Fruit fly (Drosophila melanogaster) whole organism, larva: Measurements from ENCODE around the gene CG12661.

Experiments
- noc ChIP-seq: fragments of 200-800 bp; sonication (Bioruptor generic); optimal IDR thresholded peaks from 3 replicates; lab custom pipeline; 2019; ENCODE audit warnings: missing biosample characterization, mild to moderate bottlenecking, missing genetic modification characterization, moderate library complexity

The CG12661 gene

DNA sequence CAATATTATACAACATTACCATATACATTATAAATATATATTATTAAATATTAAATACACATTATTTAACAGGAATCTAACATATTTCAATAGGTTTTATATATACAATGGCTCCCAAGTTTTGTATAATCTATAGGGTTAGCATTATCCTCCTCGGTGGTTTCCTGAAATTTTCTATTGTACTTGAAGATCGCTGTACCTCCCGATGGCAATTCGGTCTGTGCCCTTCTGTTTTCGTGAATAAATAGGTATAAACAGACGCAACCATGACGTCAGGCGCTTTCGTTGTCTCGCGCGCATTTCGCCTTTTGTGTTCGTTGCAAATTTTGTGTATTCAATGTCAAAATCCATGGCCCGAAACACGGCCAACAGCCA lies 28.5 kb downstream of the CG12661 start:
- TF ChIP-seq noc (tag; lab: Kevin White, UChicago) = no peak

DNA sequence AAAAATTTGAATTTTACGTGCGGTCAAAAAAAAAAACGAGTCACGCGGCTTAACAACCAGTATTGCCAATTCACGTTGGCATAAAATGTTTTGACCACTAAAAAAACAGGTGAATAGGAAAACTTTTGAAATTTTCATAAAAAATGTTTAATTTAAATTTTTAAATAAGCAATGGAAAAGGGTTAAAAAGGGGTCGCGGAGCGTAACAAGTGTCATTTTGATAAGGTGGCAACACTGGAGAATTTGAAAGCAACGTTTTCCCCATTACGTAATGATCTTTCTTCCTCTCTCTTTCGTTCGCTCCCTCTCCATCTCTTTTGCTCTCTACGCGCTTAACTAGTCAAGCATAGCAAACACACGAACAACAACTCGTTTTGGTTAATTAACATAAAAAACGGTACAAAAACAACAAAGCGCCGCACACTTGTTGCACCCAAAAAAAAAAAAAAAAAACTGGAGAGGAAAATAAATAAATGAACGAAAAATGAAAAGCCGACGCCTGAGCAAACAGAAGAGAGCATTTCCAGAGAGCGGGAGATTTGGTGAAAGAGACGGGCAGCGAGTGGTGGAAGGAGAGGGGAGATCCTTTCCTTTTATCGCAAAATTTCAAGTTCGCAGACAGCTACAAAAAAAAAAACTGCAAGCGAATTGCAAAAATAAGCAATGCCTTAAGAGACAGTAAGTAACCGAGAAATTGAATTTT lies 29.0 kb downstream of the CG12661 start:
- TF ChIP-seq noc (tag; lab: Kevin White, UChicago) = peak; percentile 78

DNA sequence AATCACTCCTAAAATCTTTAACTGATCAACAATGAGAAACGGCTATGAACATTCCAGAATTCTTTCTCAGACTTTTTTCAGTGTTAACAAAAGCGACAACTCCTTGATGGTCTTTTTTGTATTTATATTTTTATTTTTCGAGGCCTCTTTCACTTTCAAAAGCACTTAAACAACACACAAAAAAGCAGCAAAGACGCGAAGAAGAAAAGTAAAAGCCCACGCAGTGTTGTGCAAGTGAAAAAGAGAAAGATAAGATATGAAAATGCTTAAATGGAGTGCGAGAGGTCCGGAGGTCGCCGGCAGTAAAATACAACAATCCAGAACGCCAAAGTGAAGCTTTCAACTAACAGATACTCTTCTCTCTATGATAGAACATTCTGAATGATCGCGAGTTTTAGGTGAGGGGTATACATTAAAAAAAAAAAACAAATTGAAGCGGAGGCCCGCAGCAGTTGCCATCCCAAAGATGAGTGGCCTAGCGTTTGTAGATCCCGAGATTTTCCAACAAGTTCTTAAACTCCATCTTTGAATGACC lies 30.0 kb downstream of the CG12661 start:
- no peak for TF ChIP-seq noc (tag; lab: Kevin White, UChicago)

DNA sequence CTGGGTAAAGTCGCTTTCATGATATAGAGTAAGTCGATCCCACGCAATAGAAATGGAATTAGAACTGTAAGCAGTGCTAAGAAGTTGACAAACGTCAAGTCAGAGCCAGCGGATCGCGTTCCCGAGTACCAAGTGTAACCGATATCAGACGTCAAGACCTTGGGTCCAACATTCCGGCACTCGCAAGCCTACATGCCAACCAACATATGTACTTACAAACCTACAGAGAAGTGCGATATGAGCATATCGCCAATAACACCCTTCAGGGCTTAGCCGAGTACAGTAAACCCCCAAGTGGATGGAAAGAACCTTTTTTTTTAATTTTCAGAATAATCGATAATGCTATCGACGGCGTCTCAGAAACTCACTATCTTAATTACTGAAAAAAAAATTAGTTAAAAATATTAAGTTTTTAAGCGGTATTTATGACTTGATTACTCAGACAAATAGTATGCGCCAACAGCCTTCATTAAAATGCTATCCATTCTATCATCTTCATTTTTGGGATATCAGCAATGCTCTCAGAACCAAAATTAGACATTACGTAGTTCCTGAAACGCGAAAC lies 31.0 kb downstream of the CG12661 start:
- TF ChIP-seq noc (tag; lab: Kevin White, UChicago) = peak; percentile 70

DNA sequence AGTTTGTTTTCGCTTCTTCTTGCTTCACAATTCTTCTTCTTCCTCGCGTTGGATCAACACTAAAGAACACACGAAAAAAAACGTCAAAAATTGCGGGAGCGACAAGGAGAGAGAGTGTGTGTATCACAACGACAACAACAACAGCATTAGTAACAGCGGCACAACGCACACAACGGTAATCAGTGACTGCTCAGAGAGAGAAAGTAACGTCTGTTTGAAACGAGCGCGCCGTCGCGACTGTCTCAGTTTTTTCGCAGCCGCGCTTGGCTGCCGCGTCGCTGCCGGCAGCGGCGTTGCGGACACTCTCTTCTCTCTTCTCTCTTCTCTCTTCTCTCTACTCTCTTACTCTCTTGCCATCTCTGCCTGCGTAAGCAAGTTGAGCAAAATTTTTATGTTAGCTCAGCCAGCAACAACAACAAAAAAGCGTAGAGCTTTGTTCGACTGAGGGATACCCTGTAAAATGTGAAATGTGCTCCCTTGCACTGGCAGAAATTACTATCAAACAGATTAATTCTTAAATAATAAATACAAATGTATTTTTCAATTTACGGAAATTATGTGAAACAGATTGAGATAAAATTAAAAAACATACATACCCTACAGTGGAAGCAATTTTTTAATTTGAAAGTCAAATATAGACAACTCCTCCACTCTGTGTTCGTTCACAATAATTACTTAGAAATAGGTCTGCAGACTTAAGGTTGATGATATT lies 31.8 kb downstream of the CG12661 start:
- peak; percentile 53 for TF ChIP-seq noc (tag; lab: Kevin White, UChicago)

DNA sequence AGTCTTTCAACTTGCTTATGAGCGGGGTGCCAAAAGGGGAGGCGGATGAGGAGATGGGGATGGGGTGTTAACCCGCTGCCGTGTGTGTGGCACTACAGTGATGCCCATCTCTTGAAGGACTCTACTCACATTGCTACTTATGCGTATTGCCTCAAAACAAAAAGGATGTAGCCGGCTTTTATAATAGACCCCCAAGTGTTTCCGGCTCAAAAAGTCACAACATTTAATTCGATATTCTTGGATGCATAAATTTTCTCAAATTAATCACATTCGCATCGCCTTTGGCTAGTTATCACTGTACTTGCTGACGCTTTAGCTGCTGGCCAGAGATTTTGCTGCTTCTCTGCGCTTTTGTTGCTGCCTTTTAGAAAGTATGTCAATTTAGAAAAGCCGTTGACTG lies 32.5 kb downstream of the CG12661 start:
- no peak for TF ChIP-seq noc (tag; lab: Kevin White, UChicago)

DNA sequence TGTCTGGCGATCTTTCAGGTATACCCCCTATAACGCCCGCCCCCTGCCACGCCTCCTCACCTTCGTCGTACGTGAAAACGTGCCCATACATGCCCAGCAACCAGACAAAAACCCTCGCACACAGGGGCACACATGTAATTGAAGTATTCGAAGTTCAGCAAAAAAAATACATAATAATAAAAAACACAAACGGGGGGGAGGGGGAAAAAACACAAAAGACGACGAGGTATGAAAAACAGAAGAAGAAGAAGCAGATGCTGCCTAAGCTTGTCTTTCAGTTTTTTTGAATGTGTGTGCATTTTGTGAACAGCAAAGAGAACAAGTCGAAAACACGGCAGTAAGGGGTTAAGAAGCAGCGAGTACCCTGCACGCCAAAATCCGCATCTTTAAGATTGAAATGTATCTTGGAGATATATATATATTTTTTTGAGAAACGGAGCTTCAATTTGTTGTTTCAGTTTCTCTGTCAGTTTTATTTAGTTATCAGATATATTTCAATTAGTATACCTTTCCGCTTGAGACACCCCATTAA lies 34.6 kb downstream of the CG12661 start:
- TF ChIP-seq noc (tag; lab: Kevin White, UChicago) = no peak

DNA sequence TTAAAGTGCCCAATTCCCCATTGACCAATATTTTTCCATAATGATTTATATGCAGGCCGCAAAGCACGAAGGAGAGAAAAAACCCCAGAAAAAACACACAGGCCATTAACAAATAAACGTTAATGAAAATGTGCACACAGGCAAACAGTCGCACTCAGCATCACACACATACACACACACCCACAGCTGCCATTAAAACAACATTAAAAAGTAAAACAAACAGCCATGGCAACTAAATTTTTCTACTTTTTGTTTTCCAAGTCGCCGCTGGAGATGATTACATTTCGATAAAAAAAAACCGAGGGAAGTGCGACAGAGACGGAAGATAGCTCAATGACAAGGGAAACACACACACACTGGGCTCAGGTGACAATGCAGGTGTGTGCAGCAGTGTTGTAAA lies 36.1 kb downstream of the CG12661 start:
- TF ChIP-seq noc (tag; lab: Kevin White, UChicago) = no peak

DNA sequence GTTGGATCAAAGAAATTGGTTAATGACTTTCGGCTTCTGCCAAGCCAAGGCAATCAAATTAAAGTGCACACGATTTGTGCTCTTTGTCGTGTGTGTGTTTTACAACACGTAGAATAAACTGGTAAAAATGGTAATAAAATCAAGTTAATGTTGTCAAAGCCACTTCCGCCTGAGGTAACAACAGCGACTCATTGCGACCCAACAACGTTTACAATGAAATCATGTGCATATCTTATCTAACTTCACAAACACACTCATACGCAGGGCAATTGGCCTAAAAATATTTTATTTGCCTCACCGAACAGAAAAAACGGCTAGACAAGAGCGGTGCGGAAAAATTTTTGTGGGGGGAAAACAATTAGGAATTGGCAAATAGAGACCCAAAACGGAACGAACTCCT lies 38.3 kb downstream of the CG12661 start:
- TF ChIP-seq noc (tag; lab: Kevin White, UChicago) = no peak

DNA sequence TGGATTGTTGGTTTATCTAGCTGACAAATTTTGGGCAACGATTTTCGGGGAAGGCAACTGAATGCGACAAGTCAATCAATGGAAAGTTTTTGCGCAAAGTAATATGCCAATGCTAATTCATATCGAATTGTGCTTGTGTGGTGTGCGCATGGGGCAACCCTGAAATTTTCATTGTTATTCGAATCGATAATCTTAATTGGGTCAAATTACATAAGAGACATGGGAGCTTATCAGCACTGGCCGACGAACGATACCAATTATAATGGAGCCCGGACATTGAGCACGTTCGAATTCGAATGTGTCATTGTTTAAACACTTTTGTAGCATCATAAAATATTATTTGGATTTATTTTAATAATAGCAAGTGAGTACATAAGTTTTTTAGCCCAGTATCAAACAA lies 38.8 kb downstream of the CG12661 start:
- TF ChIP-seq noc (tag; lab: Kevin White, UChicago) = no peak

DNA sequence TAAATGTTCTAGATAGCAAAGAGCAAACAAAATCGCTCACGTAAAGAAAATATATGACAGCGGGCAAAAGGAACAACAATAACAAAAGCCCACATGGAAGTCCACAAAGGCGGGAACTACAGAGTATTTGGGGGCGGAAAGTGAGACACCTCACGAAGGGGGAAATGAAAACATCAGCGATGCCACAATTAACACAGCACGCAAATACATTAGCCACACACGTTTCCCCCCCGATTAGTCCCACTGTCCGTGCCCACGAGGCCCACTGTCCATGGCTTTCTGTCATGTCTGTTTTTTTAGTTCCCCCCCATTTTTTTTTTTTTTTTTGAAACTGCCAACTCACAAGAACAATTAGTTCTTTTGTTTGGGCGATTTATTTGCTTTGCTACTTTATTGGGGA lies 39.5 kb downstream of the CG12661 start:
- TF ChIP-seq noc (tag; lab: Kevin White, UChicago) = no peak

DNA sequence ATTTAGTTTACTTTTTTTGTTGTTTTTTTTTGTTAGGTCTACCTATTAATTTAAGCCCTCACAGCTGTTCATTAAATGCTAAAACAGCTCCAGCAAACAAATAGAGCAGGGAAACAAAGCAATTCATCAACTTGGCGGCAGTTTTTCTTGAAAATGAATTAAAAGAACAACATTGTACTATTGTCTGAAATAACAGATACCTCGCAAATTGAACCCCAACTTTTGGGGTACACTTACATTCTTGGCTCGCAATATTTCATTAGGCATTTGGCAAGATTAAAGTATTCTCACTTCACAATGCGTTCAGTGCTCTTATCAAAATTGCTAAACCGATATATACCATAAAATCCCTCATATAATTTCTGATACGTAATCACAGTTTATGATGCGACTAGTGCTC lies 40.1 kb downstream of the CG12661 start:
- TF ChIP-seq noc (tag; lab: Kevin White, UChicago) = no peak

DNA sequence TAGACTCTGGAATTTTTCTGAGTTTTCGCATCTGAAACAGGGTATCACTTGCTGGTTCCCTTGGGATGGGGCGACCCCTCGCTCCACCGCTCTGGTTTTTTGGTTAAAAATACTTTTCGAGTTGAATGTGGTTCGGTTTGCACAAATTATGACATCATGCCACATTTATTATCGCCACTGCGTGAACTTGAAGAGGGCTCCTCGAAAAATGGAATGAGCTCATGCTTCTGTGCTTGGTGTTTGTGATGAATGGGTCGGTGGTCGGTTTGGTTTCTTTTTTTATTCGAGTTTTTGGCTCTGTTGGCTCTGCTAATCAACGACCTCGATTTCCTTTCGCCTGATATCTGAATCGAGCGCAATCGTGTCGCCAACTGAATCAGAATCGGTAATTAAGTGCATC lies 41.8 kb downstream of the CG12661 start:
- TF ChIP-seq noc (tag; lab: Kevin White, UChicago) = no peak

DNA sequence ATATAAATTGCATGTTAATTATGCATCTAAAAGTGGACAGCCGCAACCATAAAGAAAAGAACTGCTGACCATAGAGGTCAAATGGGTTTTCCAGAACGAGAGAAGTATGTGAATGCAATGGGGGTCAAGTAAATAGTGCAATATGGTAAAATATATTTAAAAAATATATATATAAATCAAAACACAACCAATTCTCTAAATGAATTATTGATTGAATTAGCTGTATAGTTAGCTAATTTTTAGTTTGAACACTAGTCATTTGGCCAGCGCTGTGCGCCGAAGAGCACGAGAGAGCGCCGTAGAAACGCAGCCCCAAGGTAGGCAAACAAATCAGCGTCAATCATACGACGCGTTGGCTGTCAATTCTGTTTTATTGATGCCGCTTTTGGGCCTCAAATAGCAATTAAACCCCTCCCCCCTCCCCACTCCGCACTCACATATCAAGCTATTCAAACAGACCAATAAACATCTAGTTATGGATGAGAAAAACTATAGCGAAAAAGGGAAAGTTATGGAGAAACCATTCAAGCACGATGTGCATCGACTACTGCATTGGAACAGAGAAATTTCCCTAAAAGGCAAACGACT lies 44.4 kb downstream of the CG12661 start:
- TF ChIP-seq noc (tag; lab: Kevin White, UChicago) = peak; percentile 71
